Worm (Caenorhabditis elegans) whole organism, L4 larva: ENCODE data around the gene T11F9.10.

Source experiments
- dpl-1 ChIP-seq: fragments of 150-350 bp; optimal IDR thresholded peaks from 2 replicates; lab custom pipeline; 2014; ENCODE audit warnings: missing biosample characterization, missing genetic modification reagents, missing genetic modification characterization
- lim-7 ChIP-seq: fragments of 200-800 bp; sonication (Bioruptor generic); IDR thresholded peaks from 2 replicates; pipeline ENCODE4 v1.3.6; 2022; ENCODE audit warnings: missing genetic modification characterization, missing compliant biosample characterization
- nhr-237 ChIP-seq: sonication (generic microtip); optimal IDR thresholded peaks from 2 replicates; lab custom pipeline; 2017; ENCODE audit warnings: missing biosample characterization, missing genetic modification characterization

- TF ChIP-seq dpl-1 (GFP tag; lab: Kevin White, UChicago) = no peak
- no peak for TF ChIP-seq lim-7
- no peak for TF ChIP-seq nhr-237 (tag; lab: Kevin White, UChicago)
Observed at ce11 chrV:11500980-11501379, 14.2 kb downstream of the T11F9.10 start.
